Worm (Caenorhabditis elegans) whole organism, L4 larva: ENCODE measurements around the gene dyf-2.
A peak's percentile ranks its signal among the peaks of the same experiment; 100 is the strongest.

Experiments
- D1046.2 ChIP-seq: fragments of 200-800 bp; sonication (Bioruptor generic); IDR thresholded peaks from 2 replicates; pipeline ENCODE4 v1.3.6; 2022; ENCODE audit warnings: missing genetic modification characterization, missing compliant biosample characterization
- F10B5.3 ChIP-seq: sonication (generic microtip); optimal IDR thresholded peaks from 2 replicates; lab custom pipeline; 2016; ENCODE audit warnings: mild to moderate bottlenecking, missing genetic modification characterization, missing compliant biosample characterization
- F44E2.7 ChIP-seq: fragments of 200-800 bp; sonication (Bioruptor generic); IDR thresholded peaks from 2 replicates; pipeline ENCODE4 v2.1.2; 2022; ENCODE audit warnings: missing genetic modification characterization, missing compliant biosample characterization
- R02D3.7 ChIP-seq: fragments of 150-350 bp; sonication (generic microtip); optimal IDR thresholded peaks from 3 replicates; lab custom pipeline; 2014; ENCODE audit warnings: missing biosample characterization, missing genetic modification characterization
- T20F7.1 ChIP-seq: fragments of 200-800 bp; sonication (Bioruptor generic); optimal IDR thresholded peaks from 2 replicates; lab custom pipeline; 2018; ENCODE audit warnings: mild to moderate bottlenecking, missing genetic modification characterization, missing compliant biosample characterization
- T26A8.4 ChIP-seq: fragments of 200-800 bp; sonication (Bioruptor generic); IDR thresholded peaks from 2 replicates; pipeline ENCODE4 v1.3.6; 2022; ENCODE audit warnings: missing genetic modification characterization, missing compliant biosample characterization
- Y48G9A.11 ChIP-seq: fragments of 200-800 bp; sonication (Bioruptor generic); IDR thresholded peaks from 2 replicates; pipeline ENCODE4 v1.3.6; 2022; ENCODE audit warnings: missing genetic modification reagents, missing genetic modification characterization, missing compliant biosample characterization
- Y75B8A.6 ChIP-seq: fragments of 200-800 bp; sonication (Bioruptor generic); IDR thresholded peaks from 2 replicates; pipeline ENCODE4 v1.3.6; 2022; ENCODE audit warnings: missing genetic modification reagents, missing genetic modification characterization, missing compliant biosample characterization
- ZK546.5 ChIP-seq, 2 experiments: sonication (generic microtip); optimal IDR thresholded peaks; 2 replicates each; lab custom pipeline; 2017; ENCODE audit warnings: missing biosample characterization in 2 of 2, missing genetic modification characterization in 2 of 2
- aha-1 ChIP-seq: fragments of 150-350 bp; peaks from one replicate; lab custom pipeline; 2014; ENCODE audit warnings: missing biosample characterization, missing genetic modification characterization
- aly-2 ChIP-seq: sonication (generic microtip); optimal IDR thresholded peaks from 2 replicates; lab custom pipeline; 2018; ENCODE audit warnings: missing biosample characterization, missing genetic modification characterization
- ceh-32 ChIP-seq: sonication (generic microtip); optimal IDR thresholded peaks from 2 replicates; lab custom pipeline; 2016; ENCODE audit warnings: mild to moderate bottlenecking, missing genetic modification characterization, missing compliant biosample characterization; ENCODE audit not compliant: poor library complexity
- ctbp-1 ChIP-seq: fragments of 200-800 bp; sonication (Bioruptor generic); IDR thresholded peaks from 2 replicates; pipeline ENCODE4 v1.3.6; 2022; ENCODE audit warnings: missing genetic modification reagents, missing genetic modification characterization, missing compliant biosample characterization
- daf-16 ChIP-seq, 3 experiments: sonication (generic microtip); optimal IDR thresholded peaks; 2 replicates each; lab custom pipeline; 2016 to 2017; ENCODE audit warnings: missing genetic modification characterization in 3 of 3, missing genetic modification reagents in 3 of 3, mild to moderate bottlenecking in 2 of 3, missing compliant biosample characterization in 2 of 3, missing biosample characterization in 1 of 3, moderate library complexity in 1 of 3
- daf-19 ChIP-seq: fragments of 200-800 bp; sonication (Bioruptor generic); conservative IDR thresholded peaks from 2 replicates; pipeline ENCODE4 v1.3.6; 2022; ENCODE audit warnings: missing genetic modification characterization, missing compliant biosample characterization
- daf-8 ChIP-seq: fragments of 200-800 bp; sonication (Bioruptor generic); IDR thresholded peaks from 2 replicates; pipeline ENCODE4 v1.3.6; 2022; ENCODE audit warnings: missing genetic modification characterization, missing compliant biosample characterization
- dmd-6 ChIP-seq: fragments of 200-800 bp; sonication (Bioruptor generic); IDR thresholded peaks from 2 replicates; pipeline ENCODE4 v1.3.6; 2022; ENCODE audit warnings: missing genetic modification reagents, missing genetic modification characterization, missing compliant biosample characterization
- dve-1 ChIP-seq: sonication (generic microtip); optimal IDR thresholded peaks from 2 replicates; lab custom pipeline; 2017; ENCODE audit warnings: antibody characterized with exemption, mild to moderate bottlenecking, missing genetic modification characterization, missing compliant biosample characterization; ENCODE audit not compliant: insufficient read depth
- fkh-10 ChIP-seq: fragments of 150-350 bp; optimal IDR thresholded peaks from 2 replicates; lab custom pipeline; 2014; ENCODE audit warnings: missing biosample characterization, missing genetic modification reagents, missing genetic modification characterization
- fos-1 ChIP-seq: fragments of 150-350 bp; optimal IDR thresholded peaks from 2 replicates; lab custom pipeline; 2014; ENCODE audit warnings: missing biosample characterization, missing genetic modification characterization
- hif-1 ChIP-seq, 2 experiments: sonication (generic microtip); optimal IDR thresholded peaks; 2 replicates each; lab custom pipeline; 2016 to 2017; ENCODE audit warnings: missing compliant biosample characterization in 2 of 2, missing genetic modification characterization in 2 of 2, missing genetic modification reagents in 2 of 2, missing genotype in 2 of 2, mild to moderate bottlenecking in 1 of 2
- hlh-11 ChIP-seq: fragments of 200-800 bp; sonication (Bioruptor generic); optimal IDR thresholded peaks from 2 replicates; lab custom pipeline; 2018; ENCODE audit warnings: mild to moderate bottlenecking, missing genetic modification characterization, missing compliant biosample characterization
- hlh-30 ChIP-seq: sonication (generic microtip); optimal IDR thresholded peaks from 2 replicates; lab custom pipeline; 2017; ENCODE audit warnings: antibody characterized with exemption, mild to moderate bottlenecking, missing genetic modification characterization, missing compliant biosample characterization; ENCODE audit not compliant: insufficient read depth
- lin-1 ChIP-seq: fragments of 200-800 bp; sonication (Bioruptor generic); IDR thresholded peaks from 2 replicates; pipeline ENCODE4 v1.3.6; 2022; ENCODE audit warnings: missing genetic modification reagents, missing genetic modification characterization, missing compliant biosample characterization
- lin-13 ChIP-seq: fragments of 150-350 bp; optimal IDR thresholded peaks from 2 replicates; lab custom pipeline; 2014; ENCODE audit warnings: missing biosample characterization, missing genetic modification reagents, missing genetic modification characterization
- lsy-2 ChIP-seq, 2 experiments: fragments of 150-350 bp in 1 of 2; sonication (generic microtip) in 1 of 2; optimal IDR thresholded peaks; 2 replicates each; lab custom pipeline; 2014 to 2017; ENCODE audit warnings: missing biosample characterization in 2 of 2, missing genetic modification characterization in 2 of 2
- madf-5 ChIP-seq, 2 experiments: fragments of 200-800 bp; sonication (Bioruptor generic); IDR thresholded peaks; 2 replicates each; pipeline ENCODE4 v1.3.6; 2022; ENCODE audit warnings: missing compliant biosample characterization in 2 of 2, missing genetic modification characterization in 2 of 2
- mdl-1 ChIP-seq, 2 experiments: fragments of 150-350 bp in 1 of 2; sonication (generic microtip) in 1 of 2; optimal IDR thresholded peaks; 2 replicates each; lab custom pipeline; 2014 to 2017; ENCODE audit warnings: missing biosample characterization in 2 of 2, missing genetic modification characterization in 2 of 2
- mep-1 ChIP-seq: fragments of 150-350 bp; sonication (generic microtip); optimal IDR thresholded peaks from 3 replicates; lab custom pipeline; 2014; ENCODE audit warnings: missing biosample characterization, missing genetic modification characterization
- nhr-10 ChIP-seq: fragments of 150-350 bp; optimal IDR thresholded peaks from 2 replicates; lab custom pipeline; 2014; ENCODE audit warnings: missing biosample characterization, missing genetic modification characterization
- nhr-102 ChIP-seq: sonication (generic microtip); optimal IDR thresholded peaks from 2 replicates; lab custom pipeline; 2016; ENCODE audit warnings: mild to moderate bottlenecking, missing genetic modification characterization, moderate library complexity, missing compliant biosample characterization
- nhr-11 ChIP-seq: fragments of 150-350 bp; optimal IDR thresholded peaks from 2 replicates; lab custom pipeline; 2014; ENCODE audit warnings: missing biosample characterization, missing genetic modification characterization
- nhr-111 ChIP-seq: fragments of 200-800 bp; sonication (Bioruptor generic); optimal IDR thresholded peaks from 2 replicates; lab custom pipeline; 2018; ENCODE audit warnings: mild to moderate bottlenecking, missing genetic modification characterization, missing compliant biosample characterization
- nhr-237 ChIP-seq: sonication (generic microtip); optimal IDR thresholded peaks from 2 replicates; lab custom pipeline; 2017; ENCODE audit warnings: missing biosample characterization, missing genetic modification characterization
- nhr-28 ChIP-seq: fragments of 150-350 bp; optimal IDR thresholded peaks from 2 replicates; lab custom pipeline; 2014; ENCODE audit warnings: missing biosample characterization, missing genetic modification characterization
- nhr-41 ChIP-seq: fragments of 200-800 bp; sonication (Bioruptor generic); IDR thresholded peaks from 2 replicates; pipeline ENCODE4 v1.3.6; 2022; ENCODE audit warnings: missing genetic modification reagents, missing genetic modification characterization, missing compliant biosample characterization
- nhr-76 ChIP-seq: fragments of 150-350 bp; optimal IDR thresholded peaks from 2 replicates; lab custom pipeline; 2014; ENCODE audit warnings: missing biosample characterization, missing genetic modification characterization
- pqm-1 ChIP-seq: sonication (generic microtip); optimal IDR thresholded peaks from 2 replicates; lab custom pipeline; 2017; ENCODE audit warnings: missing biosample characterization, missing genetic modification characterization
- rbr-2 ChIP-seq: sonication (generic microtip); optimal IDR thresholded peaks from 2 replicates; lab custom pipeline; 2016; ENCODE audit warnings: missing genotype, missing genetic modification characterization, missing compliant biosample characterization
- sdz-12 ChIP-seq: fragments of 200-800 bp; sonication (Bioruptor generic); optimal IDR thresholded peaks from 2 replicates; lab custom pipeline; 2018; ENCODE audit warnings: mild to moderate bottlenecking, missing genetic modification characterization, missing compliant biosample characterization
- skn-1 ChIP-seq: fragments of 150-350 bp; optimal IDR thresholded peaks from 2 replicates; lab custom pipeline; 2014; ENCODE audit warnings: missing biosample characterization, missing genetic modification characterization
- snpc-1.2 ChIP-seq: fragments of 200-800 bp; sonication (Bioruptor generic); IDR thresholded peaks from 2 replicates; pipeline ENCODE4 v1.3.6; 2022; ENCODE audit warnings: missing genetic modification reagents, missing genetic modification characterization, missing compliant biosample characterization
- tra-1 ChIP-seq: fragments of 200-800 bp; sonication (Bioruptor generic); IDR thresholded peaks from 2 replicates; pipeline ENCODE4 v1.3.6; 2022; ENCODE audit warnings: missing genetic modification reagents, missing genetic modification characterization, missing compliant biosample characterization
- unc-62 ChIP-seq, 3 experiments: fragments of 150-350 bp in 1 of 3; sonication (generic microtip); optimal IDR thresholded peaks in 2 of 3; peaks in 1 of 3; 1 replicate in 1 of 3; 2 replicates in 2 of 3; lab custom pipeline; 2014 to 2017; ENCODE audit warnings: missing biosample characterization in 3 of 3, missing genetic modification characterization in 3 of 3, missing genetic modification reagents in 3 of 3, missing genotype in 1 of 3
- vab-7 ChIP-seq: fragments of 200-800 bp; sonication (Bioruptor generic); IDR thresholded peaks from 2 replicates; pipeline ENCODE4 v1.3.6; 2022; ENCODE audit warnings: missing genetic modification reagents, missing genetic modification characterization, missing compliant biosample characterization
- zfp-3 ChIP-seq: fragments of 200-800 bp; sonication (Bioruptor generic); conservative IDR thresholded peaks from 2 replicates; pipeline ENCODE4 v1.3.6; 2022; ENCODE audit warnings: missing genetic modification reagents, missing genetic modification characterization, missing compliant biosample characterization
- zip-2 ChIP-seq: fragments of 150-350 bp; optimal IDR thresholded peaks from 2 replicates; lab custom pipeline; 2014; ENCODE audit warnings: missing biosample characterization, missing genetic modification characterization

Gene dyf-2

DNA sequence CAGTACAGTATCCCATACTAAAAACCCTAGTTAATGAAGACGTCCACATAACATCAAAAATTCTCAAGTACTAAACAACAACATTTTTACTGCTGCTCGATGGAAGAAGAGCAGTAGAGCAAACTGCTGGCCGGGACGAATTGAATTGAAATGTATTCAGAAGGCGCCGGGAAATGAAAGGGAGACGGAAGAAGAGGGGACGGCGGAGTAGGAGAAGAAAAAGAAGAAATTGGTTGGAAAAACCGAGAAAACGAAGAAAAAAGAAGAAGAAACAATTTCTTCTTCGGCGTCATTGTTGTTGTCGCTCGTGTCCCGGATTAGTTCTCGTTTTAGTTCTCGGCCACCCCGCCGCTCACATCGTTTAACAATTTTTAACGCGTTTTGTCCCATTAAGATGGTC lies 52.4 kb downstream of the dyf-2 start:
- TF ChIP-seq ctbp-1: 0 out of 2 replicates have a peak, but pooled peaks have one; percentile 42
- TF ChIP-seq aha-1 (tag; lab: Kevin White, UChicago): no peak
- TF ChIP-seq fkh-10 (GFP tag; lab: Kevin White, UChicago): peak; percentile 41
- TF ChIP-seq, all 104 proteins: peak for 2

DNA sequence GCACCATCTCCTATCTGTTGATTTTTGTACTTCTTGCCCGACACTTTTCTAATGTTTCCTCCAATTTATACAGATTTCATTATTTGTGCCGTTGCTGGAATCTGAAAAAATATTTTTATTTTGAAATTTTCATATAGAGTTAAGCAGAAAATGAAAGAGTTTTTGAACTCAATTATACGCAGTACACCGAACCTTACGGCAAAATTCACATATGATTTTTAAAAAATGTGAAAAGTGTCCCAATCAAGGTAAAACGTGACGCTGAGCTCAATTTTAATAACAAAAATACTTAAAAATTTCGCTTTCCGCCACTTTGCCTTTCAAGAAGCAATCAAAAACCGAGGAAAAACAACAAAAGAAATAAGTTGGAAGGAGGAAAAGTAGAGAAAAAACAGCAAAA lies 55.5 kb downstream of the dyf-2 start, which contains the start of gene arrd-17:
Gene arrd-17 (minus strand): TSS at position 101 of the 400 bp plus-strand sequence.
- TF ChIP-seq F44E2.7 (GFP tag; lab: Robert Waterston, UW) (no peak), Y48G9A.11 (no peak), ceh-32 (no peak), skn-1 (tag; lab: Kevin White, UChicago) (no peak), unc-62 (GFP tag; optimal IDR thresholded peaks at IDR 0.05 in 1 of 2; lab: Kevin White, UChicago) (no peak), unc-62 (tag; optimal IDR thresholded peaks at IDR 0.05; lab: Kevin White, UChicago) (no peak), R02D3.7 (no peak), daf-8 (no peak), nhr-237 (tag; lab: Kevin White, UChicago) (no peak), vab-7 (no peak), nhr-41 (GFP tag; lab: Robert Waterston, UW) (no peak), tra-1 (GFP tag; lab: Robert Waterston, UW) (no peak), fkh-10 (GFP tag; lab: Kevin White, UChicago) (no peak), lin-13 (GFP tag; lab: Kevin White, UChicago) (no peak)

ce11 chrIII:13626692-13627091 lies 59.6 kb downstream of the dyf-2 start, which contains the start of gene T12D8.5:
TSS of gene T12D8.5 (minus strand) at chrIII:13626786.
- TF ChIP-seq ZK546.5 (tag; optimal IDR thresholded peaks at IDR 0.05; lab: Kevin White, UChicago): no peak
- TF ChIP-seq dve-1 (tag; lab: Kevin White, UChicago): peak; percentile 90
- TF ChIP-seq nhr-11: no peak
- no peak for TF ChIP-seq zip-2 (tag; lab: Kevin White, UChicago)
- TF ChIP-seq nhr-10 (tag; lab: Kevin White, UChicago): no peak
- peak; percentile 16 for TF ChIP-seq mep-1 (tag; lab: Kevin White, UChicago)
- no peak for TF ChIP-seq rbr-2 (tag; lab: Kevin White, UChicago)
- no peak for TF ChIP-seq nhr-102
- no peak for TF ChIP-seq D1046.2
- TF ChIP-seq daf-8: no peak
- peak; percentile 80 for TF ChIP-seq pqm-1 (tag; lab: Kevin White, UChicago)
- no peak for TF ChIP-seq fos-1 (tag; lab: Kevin White, UChicago)
- TF ChIP-seq unc-62 (GFP tag; optimal IDR thresholded peaks at IDR 0.05 in 1 of 2; lab: Kevin White, UChicago): no peak
- no peak for TF ChIP-seq unc-62 (tag; optimal IDR thresholded peaks at IDR 0.05; lab: Kevin White, UChicago)
- TF ChIP-seq F10B5.3: no peak
- TF ChIP-seq hlh-11 (tag; lab: Kevin White, UChicago): peak; percentile 82
- TF ChIP-seq snpc-1.2 (GFP tag; lab: Robert Waterston, UW): no peak
- TF ChIP-seq daf-19: no peak
- TF ChIP-seq T20F7.1 (GFP tag; lab: Kevin White, UChicago): no peak
- peak in 1 of 2 experiments; percentile 34 for TF ChIP-seq mdl-1 (tag; optimal IDR thresholded peaks at IDR 0.05; lab: Kevin White, UChicago)
- peak; percentile 13 to 37 for TF ChIP-seq lsy-2 (tag; optimal IDR thresholded peaks at IDR 0.05; lab: Kevin White, UChicago)
- no peak for TF ChIP-seq Y75B8A.6 (GFP tag; lab: Robert Waterston, UW)
- TF ChIP-seq fkh-10 (GFP tag; lab: Kevin White, UChicago): no peak
- TF ChIP-seq aly-2: no peak
- TF ChIP-seq dmd-6 (GFP tag; lab: Robert Waterston, UW): peak; percentile 23; the same call in 1 of the 2 replicates
- peak in 1 of 2 experiments; percentile 9 for TF ChIP-seq daf-16 (GFP tag; optimal IDR thresholded peaks at IDR 0.05; lab: Kevin White, UChicago)
- TF ChIP-seq daf-16 (tag; optimal IDR thresholded peaks at IDR 0.05; lab: Kevin White, UChicago): peak; percentile 99
- TF ChIP-seq sdz-12 (GFP tag; lab: Kevin White, UChicago): no peak
- no peak for TF ChIP-seq lin-13 (GFP tag; lab: Kevin White, UChicago)
- no peak for TF ChIP-seq lin-1 (GFP tag; lab: Robert Waterston, UW)
- TF ChIP-seq T26A8.4 (GFP tag; lab: Robert Waterston, UW): 0 out of 2 replicates have a peak, but pooled peaks have one; percentile 2
- TF ChIP-seq madf-5 (GFP tag; IDR thresholded peaks at IDR 0.05; lab: Robert Waterston, UW): no peak
- TF ChIP-seq nhr-76 (tag; lab: Kevin White, UChicago): no peak
- TF ChIP-seq nhr-28 (tag; lab: Kevin White, UChicago): peak; percentile 49
- no peak for TF ChIP-seq hif-1 (tag; optimal IDR thresholded peaks at IDR 0.05; lab: Kevin White, UChicago)
- no peak for TF ChIP-seq nhr-111 (GFP tag; lab: Kevin White, UChicago)
- no peak for TF ChIP-seq zfp-3
- TF ChIP-seq hlh-30: peak; percentile 84
